In genomic region chr2L:8692426-8693180, dm6 we compare ENCODE assay signal across 5 fruit fly cellular contexts.
TF ChIP-seq lines count a peak whose summit lies in the region.

No protein-coding gene starts in this region.

- TF ChIP-seq CTCF in whole organism, embryonic (GFP tag; optimal IDR thresholded peaks at IDR 0.05; lab: Kevin White, UChicago): no peak

TF ChIP-seq in whole organism, adult, 20 proteins besides CTCF, POLR2A, EP300 and RAD21 (continues in another document):
- TF ChIP-seq tj (GFP tag; optimal IDR thresholded peaks at IDR 0.05; lab: Kevin White, UChicago) (peak; percentile 88), CG5204 (GFP tag; optimal IDR thresholded peaks at IDR 0.05; lab: Kevin White, UChicago) (no peak), CG1620 (GFP tag; optimal IDR thresholded peaks at IDR 0.05; lab: Kevin White, UChicago) (no peak), CG12768 (GFP tag; optimal IDR thresholded peaks at IDR 0.05; lab: Kevin White, UChicago) (peak; percentile 28), cnc (optimal IDR thresholded peaks at IDR 0.05; lab: Kevin White, UChicago) (peak; percentile 98 to 99), Clk (GFP tag; optimal IDR thresholded peaks at IDR 0.05; lab: Kevin White, UChicago) (no peak), bab1 (GFP tag; optimal IDR thresholded peaks at IDR 0.05; lab: Kevin White, UChicago) (no peak), CG33017 (tag; optimal IDR thresholded peaks at IDR 0.05; lab: Kevin White, UChicago) (no peak), Hr96 (GFP tag; optimal IDR thresholded peaks at IDR 0.05; lab: Kevin White, UChicago) (no peak), cic (GFP tag; optimal IDR thresholded peaks at IDR 0.05; lab: Kevin White, UChicago) (peak; percentile 63), pad (GFP tag; optimal IDR thresholded peaks at IDR 0.05; lab: Kevin White, UChicago) (peak; percentile 52), kay (GFP tag; lab: Kevin White, UChicago; ENCODE audit: borderline replicate concordance) (peak; percentile 93), CG11617 (GFP tag; optimal IDR thresholded peaks at IDR 0.05; lab: Kevin White, UChicago) (no peak), toe (GFP tag; optimal IDR thresholded peaks at IDR 0.05; lab: Kevin White, UChicago) (no peak), Mnt (GFP tag; optimal IDR thresholded peaks at IDR 0.05; lab: Kevin White, UChicago) (peak; percentile 16), CG7101 (tag; optimal IDR thresholded peaks at IDR 0.05; lab: Kevin White, UChicago) (peak; percentile 15), ovo (GFP tag; optimal IDR thresholded peaks at IDR 0.05; lab: Kevin White, UChicago) (no peak), CG7045 (GFP tag; optimal IDR thresholded peaks at IDR 0.05; lab: Kevin White, UChicago) (peak; percentile 27), Crg-1 (GFP tag; optimal IDR thresholded peaks at IDR 0.05; lab: Kevin White, UChicago) (peak; percentile 57)

TF ChIP-seq in whole organism, embryonic, 481 proteins besides CTCF, POLR2A, EP300 and RAD21 (continues in another document):
- no peak for TF ChIP-seq Oli (tag; optimal IDR thresholded peaks at IDR 0.05; lab: Kevin White, UChicago)
- TF ChIP-seq NC2α (GFP tag; optimal IDR thresholded peaks at IDR 0.05; lab: Kevin White, UChicago): no peak
- no peak for TF ChIP-seq CG11504 (tag; optimal IDR thresholded peaks at IDR 0.05; lab: Kevin White, UChicago)
- peak; percentile 33 for TF ChIP-seq CG9727 (GFP tag; optimal IDR thresholded peaks at IDR 0.05; lab: Kevin White, UChicago)
- TF ChIP-seq Hr39 (optimal IDR thresholded peaks at IDR 0.05; lab: Kevin White, UChicago): no peak
- TF ChIP-seq CG13624 (GFP tag; optimal IDR thresholded peaks at IDR 0.05; lab: Kevin White, UChicago): peak; percentile 45
- peak; percentile 45 for TF ChIP-seq PHDP (tag; optimal IDR thresholded peaks at IDR 0.05; lab: Kevin White, UChicago)
- TF ChIP-seq ci (GFP tag; IDR thresholded peaks at IDR 0.05; lab: Robert Waterston, UW): peak; percentile 18; the same call in 1 of the 3 replicates
- peak; percentile 47 for TF ChIP-seq CG15269 (tag; optimal IDR thresholded peaks at IDR 0.05; lab: Kevin White, UChicago)
- TF ChIP-seq CG34422 (GFP tag; IDR thresholded peaks at IDR 0.05; lab: Robert Waterston, UW): no peak
- no peak for TF ChIP-seq Scr (GFP tag; IDR thresholded peaks at IDR 0.05; lab: Robert Waterston, UW; ENCODE audit: partially characterized antibody)
- TF ChIP-seq sens (GFP tag; lab: Kevin White, UChicago): peak; percentile 43
- TF ChIP-seq BEAF-32 (GFP tag; optimal IDR thresholded peaks at IDR 0.05; lab: Kevin White, UChicago): no peak
- TF ChIP-seq Rx (GFP tag; IDR thresholded peaks at IDR 0.05; lab: Robert Waterston, UW): peak; percentile 19; the same call in 1 of the 2 replicates
- TF ChIP-seq CG6765 (GFP tag; optimal IDR thresholded peaks at IDR 0.05; lab: Kevin White, UChicago): peak; percentile 47
- TF ChIP-seq CG12744 (GFP tag; optimal IDR thresholded peaks at IDR 0.05; lab: Kevin White, UChicago): peak; percentile 24
- TF ChIP-seq CG16779 (GFP tag; IDR thresholded peaks at IDR 0.05; lab: Robert Waterston, UW): 0 out of 2 replicates have a peak, but pooled peaks have one; percentile 29
- peak; percentile 29 for TF ChIP-seq HHEX (GFP tag; optimal IDR thresholded peaks at IDR 0.05; lab: Kevin White, UChicago)

TF ChIP-seq in whole organism, prepupa, 60 proteins besides CTCF, POLR2A, EP300 and RAD21 (continues in another document):
- TF ChIP-seq Gug (GFP tag; IDR thresholded peaks at IDR 0.05; lab: Robert Waterston, UW) (no peak), CG10669 (GFP tag; optimal IDR thresholded peaks at IDR 0.05; lab: Kevin White, UChicago) (no peak), Sox14 (GFP tag; optimal IDR thresholded peaks at IDR 0.05; lab: Kevin White, UChicago) (peak; percentile 8), net (GFP tag; optimal IDR thresholded peaks at IDR 0.05; lab: Kevin White, UChicago) (no peak), Eip93F (GFP tag; optimal IDR thresholded peaks at IDR 0.05; lab: Kevin White, UChicago) (no peak), topi (GFP tag; optimal IDR thresholded peaks at IDR 0.05; lab: Kevin White, UChicago) (peak; percentile 7), Ets96B (tag; optimal IDR thresholded peaks at IDR 0.05; lab: Kevin White, UChicago) (no peak), Lpt (GFP tag; optimal IDR thresholded peaks at IDR 0.05; lab: Kevin White, UChicago) (peak; percentile 15), Eip75B (GFP tag; optimal IDR thresholded peaks at IDR 0.05; lab: Kevin White, UChicago) (no peak), CG34406 (GFP tag; optimal IDR thresholded peaks at IDR 0.05; lab: Kevin White, UChicago) (no peak), CG3919 (GFP tag; optimal IDR thresholded peaks at IDR 0.05; lab: Kevin White, UChicago) (peak; percentile 22), CG8119 (GFP tag; IDR thresholded peaks at IDR 0.05; lab: Robert Waterston, UW) (peak; percentile 17; the same call in 1 of the 3 replicates), spab (GFP tag; optimal IDR thresholded peaks at IDR 0.05; lab: Kevin White, UChicago) (no peak), fd85E (GFP tag; optimal IDR thresholded peaks at IDR 0.05; lab: Kevin White, UChicago) (no peak), CG11294 (GFP tag; IDR thresholded peaks at IDR 0.05; lab: Robert Waterston, UW) (no peak), CG6808 (GFP tag; optimal IDR thresholded peaks at IDR 0.05; lab: Kevin White, UChicago) (no peak), CG11762 (GFP tag; optimal IDR thresholded peaks at IDR 0.05; lab: Kevin White, UChicago; ENCODE audit: insufficient read depth) (no peak), CG31627 (GFP tag; optimal IDR thresholded peaks at IDR 0.05; lab: Kevin White, UChicago) (peak; percentile 21), svp (GFP tag; lab: Kevin White, UChicago) (peak; percentile 80), lz (GFP tag; optimal IDR thresholded peaks at IDR 0.05; lab: Kevin White, UChicago) (peak; percentile 8)

TF ChIP-seq in whole organism, pupa, 21 proteins besides CTCF, POLR2A, EP300 and RAD21:
- TF ChIP-seq CG15710 (tag; optimal IDR thresholded peaks at IDR 0.05; lab: Kevin White, UChicago): no peak
- peak; percentile 48; the same call in 2 of the 3 replicates for TF ChIP-seq CG4496 (GFP tag; IDR thresholded peaks at IDR 0.05; lab: Robert Waterston, UW)
- no peak for TF ChIP-seq CG32121 (GFP tag; IDR thresholded peaks at IDR 0.05; lab: Robert Waterston, UW)
- peak; percentile 55; the same call in 1 of the 2 replicates for TF ChIP-seq Ets98B (GFP tag; IDR thresholded peaks at IDR 0.05; lab: Robert Waterston, UW)
- no peak for TF ChIP-seq Pif1A (GFP tag; optimal IDR thresholded peaks at IDR 0.05; lab: Kevin White, UChicago)
- TF ChIP-seq fd96Ca (GFP tag; IDR thresholded peaks at IDR 0.05; lab: Robert Waterston, UW): 0 out of 3 replicates have a peak, but pooled peaks have one; percentile 26
- no peak for TF ChIP-seq CG17806 (tag; optimal IDR thresholded peaks at IDR 0.05; lab: Kevin White, UChicago)
- peak; percentile 35 for TF ChIP-seq Snoo (tag; optimal IDR thresholded peaks at IDR 0.05; lab: Kevin White, UChicago)

TF ChIP-seq in whole organism, wandering third instar larva, 38 proteins besides CTCF, POLR2A, EP300 and RAD21 (continues in another document):
- TF ChIP-seq Hr83 (GFP tag; optimal IDR thresholded peaks at IDR 0.05; lab: Kevin White, UChicago; ENCODE audit: poor library complexity, severe bottlenecking) (peak; percentile 78), Dfd (GFP tag; optimal IDR thresholded peaks at IDR 0.05; lab: Kevin White, UChicago) (no peak), fru (GFP tag; optimal IDR thresholded peaks at IDR 0.05; lab: Kevin White, UChicago) (peak; percentile 53), Sp1 (GFP tag; optimal IDR thresholded peaks at IDR 0.05; lab: Kevin White, UChicago) (peak; percentile 62), br (GFP tag; optimal IDR thresholded peaks at IDR 0.05; lab: Kevin White, UChicago) (peak; percentile 74), dl (GFP tag; optimal IDR thresholded peaks at IDR 0.05; lab: Kevin White, UChicago; ENCODE audit: insufficient read depth in 1 of 2, partially characterized antibody in 2 of 2) (no peak), Dif (GFP tag; optimal IDR thresholded peaks at IDR 0.05; lab: Kevin White, UChicago; ENCODE audit: partially characterized antibody) (no peak), rgr (GFP tag; optimal IDR thresholded peaks at IDR 0.05; lab: Kevin White, UChicago) (peak; percentile 75), brk (GFP tag; optimal IDR thresholded peaks at IDR 0.05; lab: Kevin White, UChicago) (no peak), Vsx2 (GFP tag; optimal IDR thresholded peaks at IDR 0.05; lab: Kevin White, UChicago; ENCODE audit: partially characterized antibody) (peak; percentile 63), CG9705 (GFP tag; optimal IDR thresholded peaks at IDR 0.05; lab: Kevin White, UChicago) (peak; percentile 33), lola (GFP tag; optimal IDR thresholded peaks at IDR 0.05; lab: Kevin White, UChicago) (no peak), h (GFP tag; optimal IDR thresholded peaks at IDR 0.05; lab: Kevin White, UChicago) (peak; percentile 71), dmrt93B (GFP tag; optimal IDR thresholded peaks at IDR 0.05; lab: Kevin White, UChicago) (peak; percentile 27), OdsH (GFP tag; optimal IDR thresholded peaks at IDR 0.05; lab: Kevin White, UChicago) (peak; percentile 72), foxo (GFP tag; optimal IDR thresholded peaks at IDR 0.05; lab: Kevin White, UChicago) (peak in 1 of 2 experiments; percentile 62), Myc (optimal IDR thresholded peaks at IDR 0.05; lab: Kevin White, UChicago) (no peak), pan (optimal IDR thresholded peaks at IDR 0.05; lab: Kevin White, UChicago) (no peak), GATAd (GFP tag; optimal IDR thresholded peaks at IDR 0.05; lab: Kevin White, UChicago) (no peak), Jra (GFP tag; optimal IDR thresholded peaks at IDR 0.05; lab: Kevin White, UChicago) (peak; percentile 58), Hnf4 (GFP tag; optimal IDR thresholded peaks at IDR 0.05; lab: Kevin White, UChicago) (peak; percentile 87), CrebA (GFP tag; optimal IDR thresholded peaks at IDR 0.05; lab: Kevin White, UChicago; ENCODE audit: borderline replicate concordance) (peak; percentile 9), HLH106 (tag; optimal IDR thresholded peaks at IDR 0.05; lab: Kevin White, UChicago) (peak; percentile 36), ey (GFP tag; optimal IDR thresholded peaks at IDR 0.05; lab: Kevin White, UChicago) (peak; percentile 30), Abd-B (GFP tag; optimal IDR thresholded peaks at IDR 0.05; lab: Kevin White, UChicago) (no peak), jim (GFP tag; optimal IDR thresholded peaks at IDR 0.05; lab: Kevin White, UChicago) (peak; percentile 30), tai (GFP tag; optimal IDR thresholded peaks at IDR 0.05; lab: Kevin White, UChicago) (no peak), N (GFP tag; optimal IDR thresholded peaks at IDR 0.05; lab: Kevin White, UChicago) (no peak), CG32264 (GFP tag; optimal IDR thresholded peaks at IDR 0.05; lab: Kevin White, UChicago) (no peak), Mio (GFP tag; optimal IDR thresholded peaks at IDR 0.05; lab: Kevin White, UChicago) (no peak), Hr78 (GFP tag; optimal IDR thresholded peaks at IDR 0.05; lab: Kevin White, UChicago) (no peak), psq (GFP tag; optimal IDR thresholded peaks at IDR 0.05; lab: Kevin White, UChicago) (peak; percentile 61), dsf (GFP tag; optimal IDR thresholded peaks at IDR 0.05; lab: Kevin White, UChicago; ENCODE audit: borderline replicate concordance) (peak; percentile 51)
